Worm (Caenorhabditis elegans): ENCODE results near the gene C17H12.3.

C17H12.3 gene

DNA sequence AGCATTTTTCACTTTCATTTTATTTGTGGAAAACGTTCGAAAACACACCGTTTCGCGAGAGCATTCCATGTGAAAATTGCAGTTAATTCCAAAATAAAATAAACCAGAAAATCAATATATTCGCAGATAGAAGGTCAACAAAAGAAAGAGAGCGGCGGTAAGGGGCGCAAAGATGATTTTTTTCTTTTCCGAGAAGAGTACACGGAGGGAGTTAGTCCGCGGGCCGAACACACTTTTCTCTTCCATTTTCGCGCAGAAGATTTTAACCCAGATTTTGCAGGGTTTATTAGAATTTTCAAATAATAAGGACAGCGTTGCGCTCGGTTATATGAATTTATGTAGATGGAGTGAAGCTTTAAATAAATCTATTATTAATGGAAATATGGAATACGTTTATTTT is 47.8 kb downstream of the C17H12.3 start (continued):
- no peak for TF ChIP-seq Y116A8C.19 (tag; optimal IDR thresholded peaks at IDR 0.05; ENCODE audit: borderline replicate concordance)
- peak; percentile 47 for TF ChIP-seq nhr-47 (tag; optimal IDR thresholded peaks at IDR 0.05)
- peak; percentile 65 for TF ChIP-seq snu-23 (GFP tag; optimal IDR thresholded peaks at IDR 0.05)
- TF ChIP-seq fkh-4 (tag; optimal IDR thresholded peaks at IDR 0.05; ENCODE audit: borderline replicate concordance) = no peak
- no peak for TF ChIP-seq unc-98 (GFP tag; IDR thresholded peaks at IDR 0.05)
- TF ChIP-seq aly-2 (tag; optimal IDR thresholded peaks at IDR 0.05) = no peak
- no peak for TF ChIP-seq vab-15 (tag; optimal IDR thresholded peaks at IDR 0.05)
- TF ChIP-seq ceh-90 (tag; optimal IDR thresholded peaks at IDR 0.05) = peak; percentile 73
- TF ChIP-seq C16A3.4 (tag; optimal IDR thresholded peaks at IDR 0.05) = peak; percentile 20
- peak; percentile 59 for TF ChIP-seq nhr-71 (tag; optimal IDR thresholded peaks at IDR 0.05)
- no peak for TF ChIP-seq unc-86 (tag; optimal IDR thresholded peaks at IDR 0.05)
- peak; percentile 88 for TF ChIP-seq rnt-1 (tag; optimal IDR thresholded peaks at IDR 0.05)
- no peak for TF ChIP-seq nhr-11 (tag; optimal IDR thresholded peaks at IDR 0.05)
- TF ChIP-seq dpl-1 (GFP tag; optimal IDR thresholded peaks at IDR 0.05) = peak; percentile 18 to 31 (median 31)
- TF ChIP-seq lsy-2 (tag; optimal IDR thresholded peaks at IDR 0.05) = peak; percentile 8 to 42
- no peak for TF ChIP-seq nhr-237 (tag; optimal IDR thresholded peaks at IDR 0.05)
- no peak for TF ChIP-seq hpl-2 (GFP tag; optimal IDR thresholded peaks at IDR 0.05)
- no peak for TF ChIP-seq ama-1 (optimal IDR thresholded peaks at IDR 0.05)
- peak; percentile 48 for TF ChIP-seq irx-1 (tag; optimal IDR thresholded peaks at IDR 0.05)
- TF ChIP-seq jun-1 (tag; optimal IDR thresholded peaks at IDR 0.05) = no peak
- no peak for TF ChIP-seq lin-15B (tag; optimal IDR thresholded peaks at IDR 0.05)
- TF ChIP-seq nhr-19 (GFP tag; conservative IDR thresholded peaks at IDR 0.05) = peak; percentile 26
- no peak for TF ChIP-seq isw-1 (GFP tag; IDR thresholded peaks at IDR 0.05)
- TF ChIP-seq ztf-11 (tag; optimal IDR thresholded peaks at IDR 0.05) = peak in 1 of 2 experiments; percentile 47
- TF ChIP-seq tlp-1 (tag; optimal IDR thresholded peaks at IDR 0.05) = no peak
- peak; percentile 16 for TF ChIP-seq lin-13 (GFP tag; optimal IDR thresholded peaks at IDR 0.05)
- no peak for TF ChIP-seq fkh-10 (GFP tag; optimal IDR thresholded peaks at IDR 0.05)
- no peak for TF ChIP-seq efl-3 (GFP tag; optimal IDR thresholded peaks at IDR 0.05)
- no peak for TF ChIP-seq egl-27 (tag; optimal IDR thresholded peaks at IDR 0.05)
- no peak for TF ChIP-seq sptf-1 (tag; optimal IDR thresholded peaks at IDR 0.05)
- TF ChIP-seq tbx-2 (tag; optimal IDR thresholded peaks at IDR 0.05) = peak; percentile 44
- TF ChIP-seq ztf-4 (tag; optimal IDR thresholded peaks at IDR 0.05) = no peak
- no peak for TF ChIP-seq mab-9 (GFP tag; IDR thresholded peaks at IDR 0.05)
- TF ChIP-seq snpc-4 (tag; optimal IDR thresholded peaks at IDR 0.05) = no peak
- TF ChIP-seq aha-1 (tag; optimal IDR thresholded peaks at IDR 0.05) = no peak
- no peak for TF ChIP-seq ces-1 (GFP tag; optimal IDR thresholded peaks at IDR 0.05)
- no peak for TF ChIP-seq fos-1 (tag; optimal IDR thresholded peaks at IDR 0.05)
- TF ChIP-seq nhr-76 (tag; optimal IDR thresholded peaks at IDR 0.05) = no peak
- TF ChIP-seq ets-5 (GFP tag; IDR thresholded peaks at IDR 0.05) = no peak
- no peak for TF ChIP-seq C34B4.2 (tag; optimal IDR thresholded peaks at IDR 0.05)
- no peak for TF ChIP-seq lin-39 (tag; optimal IDR thresholded peaks at IDR 0.05)
- TF ChIP-seq ceh-82 (tag; optimal IDR thresholded peaks at IDR 0.05) = no peak
- TF ChIP-seq mdl-1 (tag; optimal IDR thresholded peaks at IDR 0.05) = no peak
- peak in 1 of 2 experiments; percentile 37 for TF ChIP-seq efl-1 (optimal IDR thresholded peaks at IDR 0.05)
- TF ChIP-seq efl-1 (GFP tag; optimal IDR thresholded peaks at IDR 0.05 in 1 of 2) = peak; percentile 24 to 71
- no peak for TF ChIP-seq sup-37 (GFP tag; optimal IDR thresholded peaks at IDR 0.05)
- no peak for TF ChIP-seq alr-1 (tag; optimal IDR thresholded peaks at IDR 0.05; ENCODE audit: borderline replicate concordance)
- TF ChIP-seq egl-13 (tag; optimal IDR thresholded peaks at IDR 0.05) = no peak
- TF ChIP-seq mef-2 (tag; optimal IDR thresholded peaks at IDR 0.05) = no peak
- TF ChIP-seq ceh-63 (GFP tag; optimal IDR thresholded peaks at IDR 0.05) = no peak
- no peak for TF ChIP-seq ceh-8 (GFP tag; optimal IDR thresholded peaks at IDR 0.05)
- no peak for TF ChIP-seq unc-30 (tag; optimal IDR thresholded peaks at IDR 0.05)
- TF ChIP-seq swsn-7 (tag; optimal IDR thresholded peaks at IDR 0.05) = peak; percentile 30
- TF ChIP-seq pag-3 (tag; optimal IDR thresholded peaks at IDR 0.05; ENCODE audit: borderline replicate concordance, insufficient read depth) = no peak
